Worm (Caenorhabditis elegans): ENCODE results near the gene rab-30.

- TF ChIP-seq lin-39 (tag; optimal IDR thresholded peaks at IDR 0.05) (no peak), sea-2 (GFP tag; optimal IDR thresholded peaks at IDR 0.05) (no peak), jun-1 (tag; optimal IDR thresholded peaks at IDR 0.05) (no peak), ceh-9 (tag; optimal IDR thresholded peaks at IDR 0.05) (no peak), elt-3 (tag; optimal IDR thresholded peaks at IDR 0.05) (no peak), nhr-11 (tag; optimal IDR thresholded peaks at IDR 0.05) (no peak)
Measured at ce11 chrIII:10575320-10575719, 14.9 kb downstream of the rab-30 start, which contains the start of gene Y45F3A.4.
